Worm (Caenorhabditis elegans): ENCODE data around the gene icln-1.

icln-1 gene

DNA sequence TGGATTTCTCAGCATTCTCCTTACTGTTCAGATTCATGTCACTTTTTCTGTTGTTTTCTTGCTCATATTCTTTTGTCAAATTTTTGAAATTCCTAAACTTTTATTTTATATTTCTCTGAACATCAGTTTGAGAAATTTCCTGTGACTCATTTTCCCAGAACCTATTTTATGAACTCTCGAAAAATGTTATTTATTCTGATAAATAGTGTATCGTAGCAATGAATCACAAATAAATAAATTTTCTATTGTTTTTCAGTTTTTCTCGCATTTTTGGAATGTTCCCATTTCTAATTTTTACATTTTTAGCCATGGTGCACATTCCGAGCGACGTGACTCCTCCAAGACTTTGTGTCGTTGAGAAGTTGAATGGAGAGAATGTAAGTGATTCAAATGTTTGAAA lies 23.3 kb upstream of the icln-1 start, which contains the start of gene nrfl-1:
Gene nrfl-1, plus strand, starts transcription at position 301 of the 400 bp plus-strand sequence.
- no peak for TF ChIP-seq lin-13 (GFP tag; optimal IDR thresholded peaks at IDR 0.05)
- TF ChIP-seq nhr-237 (tag; optimal IDR thresholded peaks at IDR 0.05), result no peak
- TF ChIP-seq peb-1 (tag; optimal IDR thresholded peaks at IDR 0.05), result no peak
- no peak for TF ChIP-seq ama-1 (optimal IDR thresholded peaks at IDR 0.05)
- no peak for TF ChIP-seq elt-3 (tag; optimal IDR thresholded peaks at IDR 0.05)
- no peak for TF ChIP-seq crh-2 (tag; optimal IDR thresholded peaks at IDR 0.05)
- no peak for TF ChIP-seq ztf-1 (GFP tag; conservative IDR thresholded peaks at IDR 0.05)
- no peak for TF ChIP-seq C34F6.9 (tag; optimal IDR thresholded peaks at IDR 0.05)
- no peak for TF ChIP-seq nhr-25 (tag; optimal IDR thresholded peaks at IDR 0.05)
- no peak for TF ChIP-seq sma-3 (GFP tag; optimal IDR thresholded peaks at IDR 0.05)
- TF ChIP-seq ztf-11 (tag; optimal IDR thresholded peaks at IDR 0.05), result no peak
- TF ChIP-seq nhr-12 (tag; optimal IDR thresholded peaks at IDR 0.05), result no peak
- no peak for TF ChIP-seq ztf-4 (tag; optimal IDR thresholded peaks at IDR 0.05)
- no peak for TF ChIP-seq elt-1 (tag; optimal IDR thresholded peaks at IDR 0.05)
- no peak for TF ChIP-seq Y55F3AM.14 (GFP tag; optimal IDR thresholded peaks at IDR 0.05)
- TF ChIP-seq ceh-82 (tag; optimal IDR thresholded peaks at IDR 0.05), result no peak
- TF ChIP-seq sma-9 (GFP tag; optimal IDR thresholded peaks at IDR 0.05), result no peak
- no peak for TF ChIP-seq sma-9 (tag; optimal IDR thresholded peaks at IDR 0.05)
- no peak for TF ChIP-seq ceh-16 (tag; optimal IDR thresholded peaks at IDR 0.05)

DNA sequence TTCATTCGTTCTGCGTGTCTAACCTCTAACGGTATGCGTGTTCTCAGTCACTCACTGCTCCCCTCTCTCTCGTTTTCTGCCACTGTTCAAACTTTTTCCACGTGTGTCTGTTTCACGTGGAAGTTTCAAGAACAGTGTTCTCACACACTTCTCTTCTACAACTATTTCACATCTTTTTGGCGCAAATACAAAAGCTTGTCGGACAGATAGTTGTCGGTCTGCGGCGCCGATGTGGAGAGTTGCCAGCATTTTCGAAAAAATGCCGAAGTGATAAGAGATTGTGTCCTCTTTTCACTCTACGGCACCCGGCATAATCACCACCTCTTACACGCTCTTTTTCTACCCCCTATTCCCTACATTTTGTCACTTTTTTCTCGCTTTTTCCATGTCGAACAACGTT lies 22.9 kb upstream of the icln-1 start:
- no peak for TF ChIP-seq mbf-1 (tag; optimal IDR thresholded peaks at IDR 0.05)
- peak; percentile 12 for TF ChIP-seq crh-2 (tag; optimal IDR thresholded peaks at IDR 0.05)
- TF ChIP-seq C34F6.9 (tag; optimal IDR thresholded peaks at IDR 0.05), result no peak
- TF ChIP-seq nhr-237 (tag; optimal IDR thresholded peaks at IDR 0.05), result no peak
- TF ChIP-seq mab-5 (tag; optimal IDR thresholded peaks at IDR 0.05), result no peak
- TF ChIP-seq lin-39 (tag; optimal IDR thresholded peaks at IDR 0.05), result no peak
- peak; percentile 53 for TF ChIP-seq F13H6.1 (tag; optimal IDR thresholded peaks at IDR 0.05)
- TF ChIP-seq fos-1 (tag; optimal IDR thresholded peaks at IDR 0.05), result peak; percentile 16
- TF ChIP-seq lin-13 (GFP tag; optimal IDR thresholded peaks at IDR 0.05), result no peak

DNA sequence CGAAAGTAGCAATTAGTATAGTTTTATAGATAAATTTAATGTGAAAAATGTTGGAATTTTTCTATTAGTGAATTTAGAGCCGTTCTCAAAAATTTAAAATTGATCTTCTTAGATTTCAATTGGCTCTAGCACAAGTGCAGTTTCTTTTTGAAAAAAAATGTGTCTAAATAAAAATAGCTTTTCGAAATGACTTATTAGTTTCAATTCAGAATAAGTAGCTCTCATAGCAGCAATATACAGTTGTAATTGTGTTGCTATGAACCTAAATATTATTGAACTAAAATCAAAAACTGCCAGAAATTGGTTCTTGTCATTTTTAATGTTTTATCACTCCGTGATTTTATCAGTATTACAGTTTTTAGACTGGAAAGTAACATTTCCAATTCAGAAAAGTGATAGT lies 22.2 kb upstream of the icln-1 start:
- TF ChIP-seq elt-1 (tag; optimal IDR thresholded peaks at IDR 0.05) (no peak), ztf-4 (tag; optimal IDR thresholded peaks at IDR 0.05) (no peak), ztf-1 (GFP tag; conservative IDR thresholded peaks at IDR 0.05) (no peak), nhr-12 (tag; optimal IDR thresholded peaks at IDR 0.05) (no peak), lsy-2 (tag; optimal IDR thresholded peaks at IDR 0.05) (no peak), F13H6.1 (tag; optimal IDR thresholded peaks at IDR 0.05) (no peak), snpc-4 (tag; optimal IDR thresholded peaks at IDR 0.05) (no peak)

DNA sequence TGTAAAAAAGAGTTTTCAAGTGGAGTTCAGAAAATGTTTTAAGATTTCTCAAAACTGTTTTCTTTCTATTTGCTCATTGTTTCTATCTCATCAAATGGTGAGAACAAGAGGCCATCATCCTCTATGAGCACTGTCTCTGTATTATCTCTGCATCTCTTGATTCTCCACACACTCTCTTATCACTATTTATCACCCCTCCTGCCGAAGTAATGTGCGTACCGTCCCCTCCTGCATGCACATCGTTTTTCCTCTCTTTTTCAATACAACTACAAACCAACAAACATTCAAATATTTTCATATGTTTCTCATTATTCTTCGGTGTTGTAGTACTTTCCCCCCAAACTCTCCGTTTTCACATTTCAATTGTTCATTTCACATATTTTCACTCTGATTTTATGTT lies 21.0 kb upstream of the icln-1 start:
- peak; percentile 89 for TF ChIP-seq fos-1 (tag; optimal IDR thresholded peaks at IDR 0.05)
- no peak for TF ChIP-seq dmd-4 (tag; optimal IDR thresholded peaks at IDR 0.05)

DNA sequence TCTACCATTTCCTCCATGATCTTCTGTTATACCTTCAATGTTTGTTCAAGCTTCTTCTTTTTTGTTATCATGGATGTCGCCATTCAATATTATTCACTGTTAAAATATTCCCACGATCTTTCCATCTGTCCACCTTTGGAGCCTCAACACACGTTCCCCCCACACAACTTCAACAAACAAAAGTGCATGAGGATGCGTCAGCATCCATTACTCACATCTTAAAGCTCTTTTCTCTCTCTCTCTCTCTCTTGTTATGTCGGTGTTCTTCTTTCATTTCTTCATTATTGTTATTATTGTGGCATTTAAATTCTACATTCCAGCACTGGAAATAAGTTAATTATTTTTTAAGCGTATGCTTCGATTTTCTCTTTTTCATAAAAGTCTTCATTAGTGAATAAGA lies 18.6 kb upstream of the icln-1 start:
- TF ChIP-seq elt-1 (tag; optimal IDR thresholded peaks at IDR 0.05) (no peak), zag-1 (tag; optimal IDR thresholded peaks at IDR 0.05) (no peak), lin-39 (tag; optimal IDR thresholded peaks at IDR 0.05) (no peak), ama-1 (optimal IDR thresholded peaks at IDR 0.05) (no peak), lin-11 (tag; optimal IDR thresholded peaks at IDR 0.05) (no peak), nhr-6 (tag; optimal IDR thresholded peaks at IDR 0.05) (no peak), F13H6.1 (tag; optimal IDR thresholded peaks at IDR 0.05) (no peak), nhr-129 (tag; optimal IDR thresholded peaks at IDR 0.05) (no peak), nhr-237 (tag; optimal IDR thresholded peaks at IDR 0.05) (no peak), sma-9 (GFP tag; optimal IDR thresholded peaks at IDR 0.05) (no peak), sma-9 (tag; optimal IDR thresholded peaks at IDR 0.05) (no peak), nhr-10 (tag; optimal IDR thresholded peaks at IDR 0.05) (no peak), unc-55 (GFP tag; optimal IDR thresholded peaks at IDR 0.05) (no peak), lin-13 (GFP tag; optimal IDR thresholded peaks at IDR 0.05) (no peak), snpc-4 (tag; optimal IDR thresholded peaks at IDR 0.05) (no peak), ZK546.5 (tag; optimal IDR thresholded peaks at IDR 0.05) (no peak), gmeb-1 (tag; optimal IDR thresholded peaks at IDR 0.05) (no peak), ztf-1 (GFP tag; conservative IDR thresholded peaks at IDR 0.05) (no peak), aly-2 (tag; optimal IDR thresholded peaks at IDR 0.05) (no peak)

Data from whole organism, L2 larva.